Worm (Caenorhabditis elegans): ENCODE data around the gene mdt-8.
A peak's percentile ranks its signal among the peaks of the same experiment; 100 is the strongest.

mdt-8 gene

ce11 chrII:11547254-11547687, 13.7 kb upstream of the mdt-8 start, which contains the start of gene F54D5.7:
Gene F54D5.7, plus strand, starts transcription at chrII:11547517.
- TF ChIP-seq W03F9.2 (tag; optimal IDR thresholded peaks at IDR 0.05) (peak; percentile 30), him-1 (tag; optimal IDR thresholded peaks at IDR 0.05) (no peak)

- TF ChIP-seq him-1 (tag; optimal IDR thresholded peaks at IDR 0.05) = no peak
- TF ChIP-seq dao-5 (tag; optimal IDR thresholded peaks at IDR 0.05) = no peak
Measured at ce11 chrII:11545952-11546325, 12.3 kb upstream of the mdt-8 start.

- TF ChIP-seq him-1 (tag; optimal IDR thresholded peaks at IDR 0.05) = peak; percentile 73
- peak; percentile 36 for TF ChIP-seq dao-5 (tag; optimal IDR thresholded peaks at IDR 0.05)
- TF ChIP-seq W03F9.2 (tag; optimal IDR thresholded peaks at IDR 0.05) = peak; percentile 83
Measured at ce11 chrII:11545299-11545951, 11.8 kb upstream of the mdt-8 start, which contains the start of gene dnj-13. Gene dnj-13, plus strand, starts transcription at chrII:11545701.

- TF ChIP-seq W03F9.2 (tag; optimal IDR thresholded peaks at IDR 0.05) = no peak
- no peak for TF ChIP-seq him-1 (tag; optimal IDR thresholded peaks at IDR 0.05)
- TF ChIP-seq dao-5 (tag; optimal IDR thresholded peaks at IDR 0.05) = no peak
Measured at ce11 chrII:11544714-11545113, 11.1 kb upstream of the mdt-8 start, which contains the start of gene F54D5.9. Gene F54D5.9, minus strand, starts transcription at chrII:11544828.

ce11 chrII:11542958-11543357, 9.3 kb upstream of the mdt-8 start:
- TF ChIP-seq him-1 (tag; optimal IDR thresholded peaks at IDR 0.05) (no peak), dao-5 (tag; optimal IDR thresholded peaks at IDR 0.05) (no peak), W03F9.2 (tag; optimal IDR thresholded peaks at IDR 0.05) (no peak)

ce11 chrII:11542385-11542784, 8.8 kb upstream of the mdt-8 start, which contains the start of gene gtf-2E2:
Gene gtf-2E2, minus strand, starts transcription at chrII:11542495.
- TF ChIP-seq W03F9.2 (tag; optimal IDR thresholded peaks at IDR 0.05) (no peak), dao-5 (tag; optimal IDR thresholded peaks at IDR 0.05) (no peak), him-1 (tag; optimal IDR thresholded peaks at IDR 0.05) (no peak)

- TF ChIP-seq W03F9.2 (tag; optimal IDR thresholded peaks at IDR 0.05) = no peak
- TF ChIP-seq him-1 (tag; optimal IDR thresholded peaks at IDR 0.05) = no peak
- no peak for TF ChIP-seq dao-5 (tag; optimal IDR thresholded peaks at IDR 0.05)
Measured at ce11 chrII:11538741-11539140, 5.1 kb upstream of the mdt-8 start, which contains the start of gene Y62F5A.9. Gene Y62F5A.9, minus strand, starts transcription at chrII:11538841.

ce11 chrII:11537606-11538016, 4.0 kb upstream of the mdt-8 start:
- TF ChIP-seq dao-5 (tag; optimal IDR thresholded peaks at IDR 0.05) (no peak), W03F9.2 (tag; optimal IDR thresholded peaks at IDR 0.05) (no peak), him-1 (tag; optimal IDR thresholded peaks at IDR 0.05) (no peak)

ce11 chrII:11537115-11537514, 3.5 kb upstream of the mdt-8 start:
- no peak for TF ChIP-seq dao-5 (tag; optimal IDR thresholded peaks at IDR 0.05)
- TF ChIP-seq him-1 (tag; optimal IDR thresholded peaks at IDR 0.05) = no peak
- no peak for TF ChIP-seq W03F9.2 (tag; optimal IDR thresholded peaks at IDR 0.05)

- TF ChIP-seq dao-5 (tag; optimal IDR thresholded peaks at IDR 0.05) = no peak
- TF ChIP-seq W03F9.2 (tag; optimal IDR thresholded peaks at IDR 0.05) = no peak
- no peak for TF ChIP-seq him-1 (tag; optimal IDR thresholded peaks at IDR 0.05)
Measured at ce11 chrII:11536505-11536904, 2.9 kb upstream of the mdt-8 start.

ce11 chrII:11535924-11536323, 2.3 kb upstream of the mdt-8 start:
- TF ChIP-seq dao-5 (tag; optimal IDR thresholded peaks at IDR 0.05) = no peak
- no peak for TF ChIP-seq W03F9.2 (tag; optimal IDR thresholded peaks at IDR 0.05)
- no peak for TF ChIP-seq him-1 (tag; optimal IDR thresholded peaks at IDR 0.05)

ce11 chrII:11535429-11535828, 1.8 kb upstream of the mdt-8 start:
- TF ChIP-seq W03F9.2 (tag; optimal IDR thresholded peaks at IDR 0.05) (no peak), dao-5 (tag; optimal IDR thresholded peaks at IDR 0.05) (no peak), him-1 (tag; optimal IDR thresholded peaks at IDR 0.05) (no peak)

- peak; percentile 62 for TF ChIP-seq him-1 (tag; optimal IDR thresholded peaks at IDR 0.05)
- peak; percentile 57 for TF ChIP-seq W03F9.2 (tag; optimal IDR thresholded peaks at IDR 0.05)
Measured at ce11 chrII:11534429-11535099, 948 bp upstream of the mdt-8 start, which contains the start of gene Y62F5A.12. Gene Y62F5A.12, minus strand, starts transcription at chrII:11534479.

ce11 chrII:11526954-11527353, 6.7 kb downstream of the mdt-8 start, which contains the start of gene age-1:
Gene age-1, minus strand, starts transcription at chrII:11527054.
- TF ChIP-seq W03F9.2 (tag; optimal IDR thresholded peaks at IDR 0.05) (no peak), him-1 (tag; optimal IDR thresholded peaks at IDR 0.05) (no peak), dao-5 (tag; optimal IDR thresholded peaks at IDR 0.05) (no peak)
